Fruit fly (Drosophila melanogaster) whole organism, prepupa: Measurements from ENCODE around the gene Scr.

Source experiments
- CG11294 ChIP-seq: fragments of 200-800 bp; sonication (Bioruptor generic); IDR thresholded peaks from 2 replicates; pipeline ENCODE4 v1.3.6; 2022; ENCODE audit warnings: missing biosample characterization, missing genetic modification characterization
- CG11762 ChIP-seq: fragments of 200-800 bp; sonication (Bioruptor generic); optimal IDR thresholded peaks from 3 replicates; lab custom pipeline; 2016; ENCODE audit warnings: missing biosample characterization, missing genetic modification characterization; ENCODE audit not compliant: insufficient read depth
- CG11902 ChIP-seq: fragments of 200-800 bp; sonication (Bioruptor generic); optimal IDR thresholded peaks from 3 replicates; lab custom pipeline; 2016; ENCODE audit warnings: missing biosample characterization, missing genetic modification characterization
- CG1621 ChIP-seq: fragments of 200-800 bp; sonication (Bioruptor generic); optimal IDR thresholded peaks from 3 replicates; lab custom pipeline; 2018; ENCODE audit warnings: missing biosample characterization, mild to moderate bottlenecking, missing genetic modification characterization
- CG16779 ChIP-seq: fragments of 200-800 bp; sonication (Bioruptor generic); optimal IDR thresholded peaks from 3 replicates; lab custom pipeline; 2017; ENCODE audit warnings: missing biosample characterization, mild to moderate bottlenecking, missing genetic modification characterization
- CG3032 ChIP-seq: fragments of 200-800 bp; optimal IDR thresholded peaks from 2 replicates; lab custom pipeline; 2019; ENCODE audit warnings: missing biosample characterization, mild to moderate bottlenecking, missing genetic modification characterization, moderate library complexity
- CG32006 ChIP-seq: fragments of 200-800 bp; sonication (Bioruptor generic); optimal IDR thresholded peaks from 3 replicates; lab custom pipeline; 2017; ENCODE audit warnings: missing biosample characterization, mild to moderate bottlenecking, missing genetic modification characterization
- CG34406 ChIP-seq: fragments of 200-800 bp; sonication (Bioruptor generic); optimal IDR thresholded peaks from 3 replicates; lab custom pipeline; 2016; ENCODE audit warnings: missing biosample characterization, missing genetic modification characterization
- CG3919 ChIP-seq: fragments of 200-800 bp; sonication (Bioruptor generic); optimal IDR thresholded peaks from 3 replicates; lab custom pipeline; 2016; ENCODE audit warnings: missing biosample characterization, missing genetic modification characterization
- CG6276 ChIP-seq: fragments of 200-800 bp; sonication (Bioruptor generic); optimal IDR thresholded peaks from 2 replicates; lab custom pipeline; 2017; ENCODE audit warnings: missing biosample characterization, mild to moderate bottlenecking, missing genetic modification characterization
- CG6808 ChIP-seq: fragments of 200-800 bp; sonication (Bioruptor generic); optimal IDR thresholded peaks from 3 replicates; lab custom pipeline; 2017; ENCODE audit warnings: missing biosample characterization, missing genetic modification characterization, mild to moderate bottlenecking, moderate library complexity, missing genetic modification reagents
- CG6854 ChIP-seq: fragments of 200-800 bp; sonication (Bioruptor generic); optimal IDR thresholded peaks from 2 replicates; lab custom pipeline; 2017; ENCODE audit warnings: missing biosample characterization, mild to moderate bottlenecking, missing genetic modification characterization
- CG7368 ChIP-seq: fragments of 200-800 bp; sonication (Bioruptor generic); optimal IDR thresholded peaks from 3 replicates; lab custom pipeline; 2016; ENCODE audit warnings: missing biosample characterization, missing genetic modification characterization
- CG8119 ChIP-seq: fragments of 200-800 bp; sonication (Bioruptor generic); IDR thresholded peaks from 3 replicates; pipeline ENCODE4 v1.3.6; 2022; ENCODE audit warnings: missing biosample characterization, missing genetic modification characterization
- CG8319 ChIP-seq: fragments of 200-800 bp; sonication (Bioruptor generic); optimal IDR thresholded peaks from 3 replicates; lab custom pipeline; 2016; ENCODE audit warnings: missing biosample characterization, missing genetic modification characterization
- CG8632 ChIP-seq: fragments of 200-800 bp; sonication (Bioruptor generic); optimal IDR thresholded peaks from 3 replicates; lab custom pipeline; 2016; ENCODE audit warnings: missing biosample characterization, missing genetic modification characterization
- Gug ChIP-seq: fragments of 200-800 bp; sonication (Bioruptor generic); IDR thresholded peaks from 2 replicates; pipeline ENCODE4 v1.3.6; 2022; ENCODE audit warnings: missing biosample characterization, missing genetic modification characterization
- Met ChIP-seq: fragments of 200-800 bp; sonication (Bioruptor generic); optimal IDR thresholded peaks from 3 replicates; lab custom pipeline; 2016; ENCODE audit warnings: missing biosample characterization, missing genetic modification characterization
- Smox ChIP-seq: fragments of 200-800 bp; sonication (Bioruptor generic); optimal IDR thresholded peaks from 3 replicates; lab custom pipeline; 2016; ENCODE audit warnings: missing biosample characterization, missing genetic modification characterization
- Sox102F ChIP-seq: fragments of 200-800 bp; sonication (Bioruptor generic); optimal IDR thresholded peaks from 2 replicates; lab custom pipeline; 2016; ENCODE audit warnings: missing biosample characterization, mild to moderate bottlenecking, missing genetic modification characterization
- Sox15 ChIP-seq: fragments of 200-800 bp; sonication (Bioruptor generic); optimal IDR thresholded peaks from 3 replicates; lab custom pipeline; 2016; ENCODE audit warnings: missing biosample characterization, missing genetic modification characterization
- dac ChIP-seq: fragments of 200-800 bp; sonication (Bioruptor generic); optimal IDR thresholded peaks from 2 replicates; lab custom pipeline; 2017; ENCODE audit warnings: missing biosample characterization, mild to moderate bottlenecking, missing genetic modification characterization
- dsx ChIP-seq: fragments of 200-800 bp; optimal IDR thresholded peaks from 3 replicates; lab custom pipeline; 2019; ENCODE audit warnings: missing biosample characterization, mild to moderate bottlenecking, missing genetic modification characterization, moderate library complexity; ENCODE audit not compliant: poor library complexity, severe bottlenecking
- eg ChIP-seq: fragments of 200-800 bp; sonication (Bioruptor generic); IDR thresholded peaks from 3 replicates; pipeline ENCODE4 v1.3.6; 2022; ENCODE audit warnings: missing biosample characterization, missing genetic modification characterization
- fd59A ChIP-seq: fragments of 200-800 bp; sonication (Bioruptor generic); optimal IDR thresholded peaks from 2 replicates; lab custom pipeline; 2017; ENCODE audit warnings: missing biosample characterization, mild to moderate bottlenecking, missing genetic modification characterization, missing genetic modification reagents
- fd85E ChIP-seq: fragments of 200-800 bp; sonication (Bioruptor generic); optimal IDR thresholded peaks from 3 replicates; lab custom pipeline; 2016; ENCODE audit warnings: missing biosample characterization, missing genetic modification characterization
- net ChIP-seq: fragments of 200-800 bp; sonication (Bioruptor generic); optimal IDR thresholded peaks from 3 replicates; lab custom pipeline; 2016; ENCODE audit warnings: missing biosample characterization, missing genetic modification characterization
- pdm3 ChIP-seq: fragments of 200-800 bp; sonication (Bioruptor generic); optimal IDR thresholded peaks from 3 replicates; lab custom pipeline; 2016; ENCODE audit warnings: missing biosample characterization, missing genetic modification characterization
- ss ChIP-seq, 2 experiments: fragments of 200-800 bp; sonication (Bioruptor generic); optimal IDR thresholded peaks; 2 replicates in 1 of 2; 3 replicates in 1 of 2; lab custom pipeline; 2017 to 2018; ENCODE audit warnings: mild to moderate bottlenecking in 2 of 2, missing biosample characterization in 2 of 2, missing genetic modification characterization in 2 of 2, moderate library complexity in 1 of 2
- topi ChIP-seq: fragments of 200-800 bp; sonication (Bioruptor generic); optimal IDR thresholded peaks from 3 replicates; lab custom pipeline; 2016; ENCODE audit warnings: missing biosample characterization, missing genetic modification characterization
- vri ChIP-seq: fragments of 200-800 bp; sonication (Bioruptor generic); optimal IDR thresholded peaks from 3 replicates; lab custom pipeline; 2016; ENCODE audit warnings: missing biosample characterization, mild to moderate bottlenecking, missing genetic modification characterization

The Scr gene

DNA sequence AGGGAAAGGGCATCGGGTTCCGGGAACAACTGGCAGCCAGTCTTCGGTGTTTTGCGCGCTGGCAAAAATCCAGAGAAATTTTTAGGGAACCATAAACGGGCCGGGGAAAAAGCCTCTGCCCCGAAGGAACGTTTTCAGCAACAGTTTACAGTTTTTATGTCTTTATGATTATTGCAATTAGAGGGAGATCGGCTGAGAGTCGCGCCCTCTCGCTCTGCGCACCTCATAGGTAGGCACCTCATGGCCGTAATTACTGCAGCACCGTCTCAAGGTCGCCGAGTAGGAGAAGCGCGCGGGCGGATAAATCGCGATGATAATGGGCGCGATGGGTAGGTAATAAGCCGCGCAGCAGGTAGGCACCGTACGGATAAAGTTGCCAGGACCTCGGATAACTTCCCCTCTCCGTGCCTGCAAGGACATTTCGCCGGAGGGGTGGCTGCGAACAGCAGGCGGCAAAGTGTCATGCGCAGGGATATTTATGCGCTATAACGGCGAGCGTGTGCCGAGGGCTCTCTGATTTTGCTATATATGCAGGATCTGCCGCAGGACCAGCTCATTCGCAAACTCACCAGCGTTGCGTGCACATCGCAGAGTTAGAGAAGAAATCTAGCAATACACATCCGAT, 14.1 kb upstream of the Scr start, which contains the start of gene ftz:
TSS of gene ftz (plus strand) at position 556 of the 625 bp plus-strand sequence.
- no peak for TF ChIP-seq CG11762
- no peak for TF ChIP-seq Smox (GFP tag; lab: Kevin White, UChicago)
- no peak for TF ChIP-seq ss (GFP tag; optimal IDR thresholded peaks at IDR 0.05; lab: Kevin White, UChicago)
- TF ChIP-seq Gug (GFP tag; lab: Robert Waterston, UW): no peak
- no peak for TF ChIP-seq CG7368 (GFP tag; lab: Kevin White, UChicago)
- TF ChIP-seq pdm3 (GFP tag; lab: Kevin White, UChicago): no peak
- no peak for TF ChIP-seq dsx
- TF ChIP-seq CG1621: no peak
- TF ChIP-seq eg (GFP tag; lab: Robert Waterston, UW): no peak

DNA sequence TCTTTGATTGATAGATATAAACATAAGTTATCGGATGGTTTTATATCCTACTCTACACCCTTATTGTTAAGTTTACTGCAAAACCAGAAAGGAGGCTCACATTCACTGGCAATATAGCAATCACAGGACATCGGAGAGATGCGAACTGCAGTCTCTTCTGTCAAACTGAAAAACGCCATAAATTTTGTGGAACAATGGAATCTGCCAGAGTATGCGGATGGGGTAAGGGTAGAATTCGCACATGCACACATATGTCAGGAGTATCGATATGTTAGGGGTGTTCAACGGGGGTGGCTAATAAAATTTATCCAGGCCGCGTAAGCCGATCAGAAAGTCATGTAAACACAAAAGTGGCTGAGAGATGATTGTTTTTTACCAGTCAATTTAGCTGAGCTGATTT, 12.8 kb upstream of the Scr start:
- TF ChIP-seq Gug (GFP tag; lab: Robert Waterston, UW) (no peak), dac (GFP tag; lab: Kevin White, UChicago) (no peak), CG3032 (tag; lab: Kevin White, UChicago) (no peak), CG8119 (GFP tag; lab: Robert Waterston, UW) (no peak), CG6276 (GFP tag; lab: Kevin White, UChicago) (no peak), topi (GFP tag; lab: Kevin White, UChicago) (no peak), Met (GFP tag; lab: Kevin White, UChicago) (no peak), CG8632 (no peak), vri (no peak), fd85E (GFP tag; lab: Kevin White, UChicago) (no peak), CG1621 (no peak), CG6808 (no peak), CG16779 (tag; lab: Kevin White, UChicago) (no peak)

DNA sequence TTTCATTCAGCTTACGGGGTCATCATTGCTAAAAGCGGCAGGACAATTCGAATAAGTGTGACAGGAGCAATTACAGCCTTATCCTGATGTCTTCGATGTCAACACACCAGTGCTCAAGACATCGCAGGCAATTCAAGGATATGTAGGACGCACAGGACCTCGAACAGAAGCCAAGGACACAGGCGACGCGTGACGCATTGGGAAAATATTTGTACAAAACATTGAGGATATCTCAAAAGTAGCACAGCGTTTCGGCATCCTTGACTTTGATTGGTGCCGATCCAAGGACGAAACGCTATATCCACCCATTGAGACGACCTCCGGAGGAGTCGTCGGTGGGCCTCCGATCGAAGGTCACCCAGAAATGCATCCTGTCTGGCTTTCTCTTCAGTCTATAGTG, 10.3 kb upstream of the Scr start:
- TF ChIP-seq CG6276 (GFP tag; lab: Kevin White, UChicago) (no peak), net (GFP tag; lab: Kevin White, UChicago) (no peak), Gug (GFP tag; lab: Robert Waterston, UW) (no peak)

DNA sequence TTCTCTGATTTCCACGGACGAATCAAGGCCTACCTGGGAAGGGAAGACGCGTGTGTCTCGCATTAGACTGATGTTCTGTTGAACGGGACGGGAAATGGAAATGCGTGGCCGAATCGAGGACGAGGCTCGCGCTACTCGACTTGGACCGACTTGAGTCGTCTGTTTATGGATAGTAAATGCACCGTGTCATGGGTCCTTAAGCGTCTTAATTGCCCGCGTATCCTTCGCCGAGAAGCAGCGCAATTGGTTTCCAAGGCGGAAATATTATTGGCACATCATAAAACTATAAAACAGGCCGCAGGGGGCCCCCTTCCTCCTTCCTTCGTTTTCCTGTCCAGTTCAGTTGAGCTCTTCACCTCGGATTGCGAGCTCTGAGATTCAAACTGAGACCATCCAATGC, 9.2 kb upstream of the Scr start:
- TF ChIP-seq CG32006 (no peak), Smox (GFP tag; lab: Kevin White, UChicago) (no peak), Sox102F (no peak)

DNA sequence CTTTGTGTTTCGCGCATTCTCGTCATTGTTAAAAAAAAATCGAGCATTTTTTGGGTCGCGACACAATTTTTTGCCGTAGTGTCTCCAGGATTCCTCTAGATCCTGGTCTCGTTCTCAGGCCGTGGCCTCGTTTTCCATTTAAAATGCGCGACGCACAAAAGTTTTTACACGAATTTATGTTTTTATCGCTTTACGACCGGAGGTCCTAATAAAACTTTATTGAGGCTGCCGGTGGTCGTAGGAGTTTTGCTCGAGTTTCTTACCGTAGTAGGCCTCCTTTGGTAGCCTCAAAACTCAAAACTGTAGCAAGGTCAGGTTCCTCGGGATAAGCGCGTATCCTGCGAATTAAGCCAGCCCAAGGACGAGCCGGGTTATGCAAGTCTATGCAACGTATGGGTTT, 7.6 kb upstream of the Scr start:
- TF ChIP-seq CG8319 (GFP tag; lab: Kevin White, UChicago) (no peak), CG34406 (no peak), Sox15 (GFP tag; lab: Kevin White, UChicago) (no peak), ss (GFP tag; optimal IDR thresholded peaks at IDR 0.05; lab: Kevin White, UChicago) (no peak), CG6854 (no peak), CG11762 (no peak), dsx (no peak)
- TF ChIP-seq, all 60 proteins: peak for 0

DNA sequence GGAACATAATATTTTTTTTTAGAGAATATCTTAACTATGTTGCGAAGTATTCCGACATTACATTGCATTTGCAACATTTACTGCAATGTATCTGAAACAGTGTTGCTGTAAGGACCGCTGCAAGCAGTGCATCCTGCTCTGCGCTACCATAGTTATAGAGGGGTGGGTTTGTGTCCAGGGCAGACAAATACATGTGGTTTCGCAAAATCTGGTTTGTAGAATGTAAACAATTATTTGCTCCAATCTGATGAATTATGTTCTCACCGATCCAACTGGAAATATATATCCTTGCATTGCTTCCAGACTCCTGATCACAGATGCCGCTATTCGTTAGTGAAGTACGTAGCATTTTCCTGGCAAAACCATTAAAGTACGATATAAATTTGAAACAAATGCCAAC, 4.5 kb upstream of the Scr start:
- TF ChIP-seq fd59A (GFP tag; lab: Kevin White, UChicago) (no peak), CG3919 (GFP tag; lab: Kevin White, UChicago) (no peak), net (GFP tag; lab: Kevin White, UChicago) (no peak)
- TF ChIP-seq, all 60 proteins: peak for 0

DNA sequence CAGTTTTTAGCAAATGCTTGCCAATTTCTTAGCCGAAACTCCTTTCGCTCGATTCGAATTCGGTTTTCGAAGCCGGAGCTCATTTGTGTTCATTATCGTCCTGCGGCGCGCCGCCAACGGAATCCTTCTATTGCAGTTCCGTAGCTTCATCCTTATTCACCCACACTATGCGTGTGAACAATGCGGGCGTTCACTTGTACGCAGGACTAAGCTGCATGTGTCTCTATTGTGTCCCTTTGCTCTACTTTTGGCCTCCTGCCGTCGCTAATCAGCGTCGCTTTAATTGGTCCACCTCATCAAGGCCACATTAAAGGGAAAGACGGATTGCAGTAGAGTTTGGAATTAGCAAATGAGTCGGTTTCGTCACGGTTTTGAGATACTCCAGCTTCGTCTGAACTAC, 3.9 kb upstream of the Scr start:
- no peak for TF ChIP-seq CG11294
- no peak for TF ChIP-seq CG11902 (GFP tag; lab: Kevin White, UChicago)
